Fruit fly (Drosophila melanogaster) whole organism, embryonic: ENCODE data around the gene yps.

Experiments used
- Adf1 ChIP-seq: fragments of 200-800 bp; sonication (Bioruptor generic); IDR thresholded peaks from 2 replicates; pipeline ENCODE4 v1.3.6; 2022; ENCODE audit warnings: missing biosample characterization, missing genetic modification characterization
- Asciz ChIP-seq: fragments of 200-800 bp; sonication (Bioruptor generic); optimal IDR thresholded peaks from 2 replicates; lab custom pipeline; 2017; ENCODE audit warnings: missing biosample characterization, mild to moderate bottlenecking, missing genetic modification characterization, missing genetic modification reagents
- Bteb2 ChIP-seq: fragments of 200-800 bp; sonication (Bioruptor generic); optimal IDR thresholded peaks from 2 replicates; lab custom pipeline; 2016; ENCODE audit warnings: missing biosample characterization, missing genetic modification characterization
- CG10267 ChIP-seq: fragments of 200-800 bp; sonication (Bioruptor generic); optimal IDR thresholded peaks from 2 replicates; lab custom pipeline; 2018; ENCODE audit warnings: missing biosample characterization, mild to moderate bottlenecking, missing genetic modification characterization, moderate library complexity
- CG10366 ChIP-seq: fragments of 200-800 bp; sonication (Bioruptor generic); IDR thresholded peaks from 2 replicates; pipeline ENCODE4 v1.3.6; 2022; ENCODE audit warnings: missing biosample characterization, missing genetic modification characterization
- CG11456 ChIP-seq: fragments of 200-800 bp; sonication (Bioruptor generic); IDR thresholded peaks from 3 replicates; pipeline ENCODE4 v1.3.6; 2022; ENCODE audit warnings: missing biosample characterization, missing genetic modification characterization
- CG11696 ChIP-seq: fragments of 200-800 bp; sonication (Bioruptor generic); IDR thresholded peaks from 2 replicates; pipeline ENCODE4 v1.3.6; 2022; ENCODE audit warnings: missing biosample characterization, missing genetic modification characterization
- CG12744 ChIP-seq: fragments of 200-800 bp; sonication (Bioruptor generic); optimal IDR thresholded peaks from 2 replicates; lab custom pipeline; 2016; ENCODE audit warnings: missing biosample characterization, missing genetic modification characterization
- CG15514 ChIP-seq: fragments of 200-800 bp; sonication (Bioruptor generic); optimal IDR thresholded peaks from 3 replicates; lab custom pipeline; 2017; ENCODE audit warnings: missing biosample characterization, missing genetic modification characterization, mild to moderate bottlenecking, moderate library complexity, missing genetic modification reagents
- CG16863 ChIP-seq: fragments of 200-800 bp; sonication (Bioruptor generic); optimal IDR thresholded peaks from 3 replicates; lab custom pipeline; 2016; ENCODE audit warnings: missing biosample characterization, missing genetic modification characterization
- CG17328 ChIP-seq: fragments of 200-800 bp; sonication (Bioruptor generic); IDR thresholded peaks from 2 replicates; pipeline ENCODE4 v1.3.6; 2022; ENCODE audit warnings: missing biosample characterization, missing genetic modification characterization
- CG2116 ChIP-seq: fragments of 200-800 bp; sonication (Bioruptor generic); optimal IDR thresholded peaks from 3 replicates; lab custom pipeline; 2018; ENCODE audit warnings: missing biosample characterization, mild to moderate bottlenecking, missing genetic modification characterization
- CG2712 ChIP-seq: fragments of 200-800 bp; optimal IDR thresholded peaks from 3 replicates; lab custom pipeline; 2019; ENCODE audit warnings: missing biosample characterization, mild to moderate bottlenecking, missing genetic modification characterization, moderate library complexity
- CG3065 ChIP-seq: fragments of 200-800 bp; sonication (Bioruptor generic); optimal IDR thresholded peaks from 2 replicates; lab custom pipeline; 2016; ENCODE audit warnings: missing biosample characterization, missing genetic modification characterization
- CG31388 ChIP-seq: fragments of 200-800 bp; sonication (Bioruptor generic); optimal IDR thresholded peaks from 2 replicates; lab custom pipeline; 2016; ENCODE audit warnings: missing biosample characterization, missing genetic modification characterization
- CG31441 ChIP-seq: fragments of 200-800 bp; sonication (Bioruptor generic); IDR thresholded peaks from 2 replicates; pipeline ENCODE4 v1.3.6; 2022; ENCODE audit warnings: missing biosample characterization, missing genetic modification characterization
- CG3407 ChIP-seq: fragments of 200-800 bp; sonication (Bioruptor generic); optimal IDR thresholded peaks from 2 replicates; lab custom pipeline; 2018; ENCODE audit warnings: missing biosample characterization, mild to moderate bottlenecking, missing genetic modification characterization
- CG3847 ChIP-seq: fragments of 200-800 bp; sonication (Bioruptor generic); IDR thresholded peaks from 2 replicates; pipeline ENCODE4 v1.3.6; 2022; ENCODE audit warnings: missing biosample characterization, missing genetic modification characterization
- CG4360 ChIP-seq: fragments of 200-800 bp; sonication (Bioruptor generic); IDR thresholded peaks from 2 replicates; pipeline ENCODE4 v1.3.6; 2022; ENCODE audit warnings: missing biosample characterization, missing genetic modification characterization
- CG4617 ChIP-seq: fragments of 200-800 bp; sonication (Bioruptor generic); optimal IDR thresholded peaks from 3 replicates; lab custom pipeline; 2016; ENCODE audit warnings: missing biosample characterization, missing genetic modification characterization, borderline replicate concordance
- CG4707 ChIP-seq: fragments of 200-800 bp; sonication (Bioruptor generic); optimal IDR thresholded peaks from 2 replicates; lab custom pipeline; 2018; ENCODE audit warnings: missing biosample characterization, mild to moderate bottlenecking, missing genetic modification characterization, moderate library complexity
- CG4730 ChIP-seq: fragments of 200-800 bp; sonication (Bioruptor generic); IDR thresholded peaks from 2 replicates; pipeline ENCODE4 v1.3.6; 2022; ENCODE audit warnings: missing biosample characterization, missing genetic modification characterization
- CG6765 ChIP-seq: fragments of 200-800 bp; sonication (Bioruptor generic); optimal IDR thresholded peaks from 3 replicates; lab custom pipeline; 2017; ENCODE audit warnings: missing biosample characterization, mild to moderate bottlenecking, missing genetic modification characterization
- CG8359 ChIP-seq: fragments of 200-800 bp; sonication (Bioruptor generic); optimal IDR thresholded peaks from 2 replicates; lab custom pipeline; 2017; ENCODE audit warnings: missing biosample characterization, mild to moderate bottlenecking, missing genetic modification characterization, borderline replicate concordance
- CG8388 ChIP-seq: fragments of 200-800 bp; sonication (Bioruptor generic); optimal IDR thresholded peaks from 2 replicates; lab custom pipeline; 2019; ENCODE audit warnings: missing biosample characterization, mild to moderate bottlenecking, missing genetic modification characterization, moderate library complexity
- CG9215 ChIP-seq: fragments of 200-800 bp; sonication (Bioruptor generic); IDR thresholded peaks from 2 replicates; pipeline ENCODE4 v1.3.6; 2022; ENCODE audit warnings: missing biosample characterization, missing genetic modification characterization
- D ChIP-seq, 2 experiments: fragments of 200-800 bp in 1 of 2; fragments of >200 bp in 1 of 2; sonication (Bioruptor generic) in 1 of 2; optimal IDR thresholded peaks; 2 replicates in 1 of 2; 3 replicates in 1 of 2; lab custom pipeline; 2017; ENCODE audit warnings: mild to moderate bottlenecking in 1 of 2, missing biosample characterization in 1 of 2, missing genetic modification characterization in 1 of 2, missing genetic modification reagents in 1 of 2
- HmgD ChIP-seq: fragments of 200-800 bp; sonication (Bioruptor generic); optimal IDR thresholded peaks from 3 replicates; lab custom pipeline; 2016; ENCODE audit warnings: missing biosample characterization, missing genetic modification characterization
- HmgZ ChIP-seq: fragments of 200-800 bp; sonication (Bioruptor generic); optimal IDR thresholded peaks from 2 replicates; lab custom pipeline; 2018; ENCODE audit warnings: missing biosample characterization, mild to moderate bottlenecking, missing genetic modification characterization
- Hmx ChIP-seq: fragments of 200-800 bp; sonication (Bioruptor generic); optimal IDR thresholded peaks from 2 replicates; lab custom pipeline; 2016; ENCODE audit warnings: missing biosample characterization, missing genetic modification characterization
- Rfx ChIP-seq: fragments of 200-800 bp; sonication (Bioruptor generic); IDR thresholded peaks from 2 replicates; pipeline ENCODE4 v1.3.6; 2022; ENCODE audit warnings: missing biosample characterization, missing genetic modification characterization
- Sry-δ ChIP-seq: fragments of 200-800 bp; sonication (Bioruptor generic); optimal IDR thresholded peaks from 2 replicates; lab custom pipeline; 2016; ENCODE audit warnings: missing biosample characterization, missing genetic modification characterization
- croc ChIP-seq: fragments of 200-800 bp; sonication (Bioruptor generic); conservative IDR thresholded peaks from 3 replicates; pipeline ENCODE4 v1.3.6; 2022; ENCODE audit warnings: missing biosample characterization, missing genetic modification characterization
- ftz-f1 ChIP-seq: fragments of 200-800 bp; sonication (Bioruptor generic); optimal IDR thresholded peaks from 2 replicates; lab custom pipeline; 2016; ENCODE audit warnings: missing biosample characterization, missing genetic modification characterization
- grn ChIP-seq: fragments of 200-800 bp; sonication (Bioruptor generic); optimal IDR thresholded peaks from 3 replicates; lab custom pipeline; 2017; ENCODE audit warnings: missing biosample characterization, missing genetic modification characterization
- gsb-n ChIP-seq: fragments of 200-800 bp; sonication (Bioruptor generic); optimal IDR thresholded peaks from 3 replicates; lab custom pipeline; 2018; ENCODE audit warnings: missing biosample characterization, mild to moderate bottlenecking, missing genetic modification characterization
- luna ChIP-seq: fragments of 200-800 bp; sonication (Bioruptor generic); optimal IDR thresholded peaks from 2 replicates; lab custom pipeline; 2016; ENCODE audit warnings: missing biosample characterization, missing genetic modification characterization
- mirr ChIP-seq: fragments of 200-800 bp; sonication (Bioruptor generic); optimal IDR thresholded peaks from 3 replicates; lab custom pipeline; 2018; ENCODE audit warnings: missing biosample characterization, mild to moderate bottlenecking, missing genetic modification characterization
- nmo ChIP-seq: fragments of 200-800 bp; sonication (Bioruptor generic); optimal IDR thresholded peaks from 2 replicates; lab custom pipeline; 2018; ENCODE audit warnings: missing biosample characterization, mild to moderate bottlenecking, missing genetic modification characterization, moderate library complexity
- nom ChIP-seq: fragments of 200-800 bp; sonication (Bioruptor generic); optimal IDR thresholded peaks from 2 replicates; lab custom pipeline; 2017; ENCODE audit warnings: missing biosample characterization, missing genetic modification characterization, mild to moderate bottlenecking, moderate library complexity, missing genetic modification reagents
- org-1 ChIP-seq: fragments of 200-800 bp; sonication (Bioruptor generic); optimal IDR thresholded peaks from 2 replicates; lab custom pipeline; 2017; ENCODE audit warnings: missing biosample characterization, missing genetic modification characterization
- otp ChIP-seq: fragments of 200-800 bp; sonication (Bioruptor generic); IDR thresholded peaks from 3 replicates; pipeline ENCODE4, ENCODE4 v1.3.6; 2022; ENCODE audit warnings: missing biosample characterization, missing genetic modification characterization
- pita ChIP-seq: fragments of 200-800 bp; sonication (Bioruptor generic); optimal IDR thresholded peaks from 2 replicates; lab custom pipeline; 2017; ENCODE audit warnings: missing biosample characterization, mild to moderate bottlenecking, missing genetic modification characterization
- pros ChIP-seq: fragments of 200-800 bp; sonication (Bioruptor generic); optimal IDR thresholded peaks from 3 replicates; lab custom pipeline; 2019; ENCODE audit warnings: missing biosample characterization, mild to moderate bottlenecking, missing genetic modification characterization, moderate library complexity
- repo ChIP-seq: fragments of 200-800 bp; sonication (Bioruptor generic); optimal IDR thresholded peaks from 2 replicates; lab custom pipeline; 2016; ENCODE audit warnings: missing biosample characterization, missing genetic modification characterization
- rib ChIP-seq: fragments of 200-800 bp; sonication (Bioruptor generic); IDR thresholded peaks from 2 replicates; pipeline ENCODE4 v1.3.6; 2022; ENCODE audit warnings: missing biosample characterization, missing genetic modification characterization
- slou ChIP-seq: fragments of 200-800 bp; sonication (Bioruptor generic); optimal IDR thresholded peaks from 3 replicates; lab custom pipeline; 2016; ENCODE audit warnings: missing biosample characterization, missing genetic modification characterization
- tin ChIP-seq: fragments of 200-800 bp; sonication (Bioruptor generic); optimal IDR thresholded peaks from 3 replicates; lab custom pipeline; 2016; ENCODE audit warnings: missing biosample characterization, missing genetic modification characterization
- trh ChIP-seq: fragments of 200-800 bp; sonication (Bioruptor generic); optimal IDR thresholded peaks from 2 replicates; lab custom pipeline; 2016; ENCODE audit warnings: missing biosample characterization, missing genetic modification characterization
- vnd ChIP-seq: fragments of 200-800 bp; sonication (Bioruptor generic); IDR thresholded peaks from 3 replicates; pipeline ENCODE4 v1.3.6; 2022; ENCODE audit warnings: missing biosample characterization, missing genetic modification characterization; ENCODE audit not compliant: partially characterized antibody
- z ChIP-seq: fragments of 200-800 bp; sonication (Bioruptor generic); IDR thresholded peaks from 3 replicates; pipeline ENCODE4 v1.3.6; 2022; ENCODE audit warnings: missing biosample characterization, missing genetic modification characterization

The yps gene

dm6 chr3L:12139232-12139698 is 14.3 kb upstream of the yps start (continued):
- no peak for TF ChIP-seq pros (GFP tag; lab: Kevin White, UChicago)
- no peak for TF ChIP-seq CG11456
- TF ChIP-seq CG16863 (GFP tag; lab: Kevin White, UChicago): peak; percentile 4
- no peak for TF ChIP-seq slou (GFP tag; lab: Kevin White, UChicago)
- TF ChIP-seq Bteb2 (GFP tag; lab: Kevin White, UChicago): no peak
- no peak for TF ChIP-seq CG12744 (GFP tag; lab: Kevin White, UChicago)
- TF ChIP-seq ftz-f1 (GFP tag; lab: Kevin White, UChicago): no peak
- no peak for TF ChIP-seq trh (GFP tag; lab: Kevin White, UChicago)
- TF ChIP-seq nmo (GFP tag; lab: Kevin White, UChicago): peak; percentile 31
- TF ChIP-seq CG6765: peak; percentile 10
- TF ChIP-seq otp: no peak
- no peak for TF ChIP-seq croc (GFP tag; lab: Robert Waterston, UW)
- no peak for TF ChIP-seq vnd (GFP tag; lab: Robert Waterston, UW)
- TF ChIP-seq CG10267 (tag; lab: Kevin White, UChicago): peak; percentile 23
- peak; percentile 45 for TF ChIP-seq tin (GFP tag; lab: Kevin White, UChicago)
- TF ChIP-seq pita (GFP tag; lab: Kevin White, UChicago): no peak
- no peak for TF ChIP-seq CG3847
- TF ChIP-seq CG17328: 0 out of 2 replicates have a peak, but pooled peaks have one; percentile 26
- TF ChIP-seq CG8388 (GFP tag; lab: Kevin White, UChicago): peak; percentile 96
- no peak for TF ChIP-seq Hmx (GFP tag; lab: Kevin White, UChicago)
- TF ChIP-seq HmgD (GFP tag; lab: Kevin White, UChicago): no peak
- TF ChIP-seq grn: no peak
- no peak for TF ChIP-seq rib (GFP tag; lab: Robert Waterston, UW)
- peak; percentile 44 for TF ChIP-seq CG15514 (GFP tag; lab: Kevin White, UChicago)
- no peak for TF ChIP-seq CG2116 (GFP tag; lab: Kevin White, UChicago)
- TF ChIP-seq CG3065 (GFP tag; lab: Kevin White, UChicago): no peak
- TF ChIP-seq Asciz (GFP tag; lab: Kevin White, UChicago): peak; percentile 19
- peak; percentile 43; the same call in 1 of the 2 replicates for TF ChIP-seq CG31441 (GFP tag; lab: Robert Waterston, UW)
- TF ChIP-seq CG4617 (GFP tag; lab: Kevin White, UChicago): no peak
- TF ChIP-seq Adf1 (GFP tag; lab: Robert Waterston, UW): no peak
- TF ChIP-seq D (optimal IDR thresholded peaks at IDR 0.05; lab: Kevin White, UChicago): no peak
- peak; percentile 35 for TF ChIP-seq D (GFP tag; optimal IDR thresholded peaks at IDR 0.05; lab: Kevin White, UChicago)
- peak; percentile 42 for TF ChIP-seq HmgZ (tag; lab: Kevin White, UChicago)
- peak; percentile 55 for TF ChIP-seq Rfx
- TF ChIP-seq CG11696 (GFP tag; lab: Robert Waterston, UW): no peak
- TF ChIP-seq CG4707 (GFP tag; lab: Kevin White, UChicago): no peak
- no peak for TF ChIP-seq luna
- no peak for TF ChIP-seq CG4730 (GFP tag; lab: Robert Waterston, UW)
- no peak for TF ChIP-seq Sry-δ
- peak; percentile 0 for TF ChIP-seq mirr
- TF ChIP-seq CG3407 (GFP tag; lab: Kevin White, UChicago): peak; percentile 31
- no peak for TF ChIP-seq CG9215
- TF ChIP-seq gsb-n (tag; lab: Kevin White, UChicago): no peak
- no peak for TF ChIP-seq CG4360 (GFP tag; lab: Robert Waterston, UW)
- no peak for TF ChIP-seq CG8359
- TF ChIP-seq org-1: peak; percentile 53
- TF ChIP-seq CG10366 (GFP tag; lab: Robert Waterston, UW): 0 out of 2 replicates have a peak, but pooled peaks have one; percentile 28
- TF ChIP-seq z (GFP tag; lab: Robert Waterston, UW): no peak
- TF ChIP-seq nom (GFP tag; lab: Kevin White, UChicago): no peak
- no peak for TF ChIP-seq repo (GFP tag; lab: Kevin White, UChicago)
- peak; percentile 55 for TF ChIP-seq CG2712 (tag; lab: Kevin White, UChicago)
- TF ChIP-seq CG31388: no peak
